Worm (Caenorhabditis elegans): Measurements from ENCODE around the gene dgk-2.

The dgk-2 gene

DNA sequence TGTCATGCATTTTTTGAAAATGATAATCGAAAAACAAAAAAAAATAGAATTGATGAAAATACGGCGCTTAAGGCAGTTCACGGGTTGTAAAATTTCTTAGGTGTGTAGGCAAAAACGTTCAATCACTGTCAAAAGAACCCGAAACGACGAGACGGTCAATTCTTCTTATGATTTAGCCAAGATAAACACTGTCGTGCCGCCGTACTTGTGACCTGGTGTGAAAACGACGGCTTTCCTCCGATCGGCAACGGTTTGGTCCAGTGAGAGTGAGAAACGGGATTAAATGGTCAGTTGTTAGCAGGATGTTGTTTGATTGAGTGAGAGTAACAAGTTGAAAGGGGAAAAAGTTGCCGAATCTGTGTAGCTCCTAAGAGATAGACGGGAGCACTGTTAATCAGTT, 20.1 kb downstream of the dgk-2 start:
- TF ChIP-seq pes-1 (GFP tag; IDR thresholded peaks at IDR 0.05) (no peak), scrt-1 (GFP tag; IDR thresholded peaks at IDR 0.05) (no peak), ceh-36 (tag; optimal IDR thresholded peaks at IDR 0.05) (no peak), B0310.2 (tag; optimal IDR thresholded peaks at IDR 0.05) (no peak)

ce11 chrX:4480800-4481199, 23.4 kb downstream of the dgk-2 start:
- no peak for TF ChIP-seq pes-1 (GFP tag; IDR thresholded peaks at IDR 0.05)
- no peak for TF ChIP-seq flt-1 (GFP tag; IDR thresholded peaks at IDR 0.05)
- TF ChIP-seq ceh-36 (tag; optimal IDR thresholded peaks at IDR 0.05), result no peak
- TF ChIP-seq F13C5.2 (tag; optimal IDR thresholded peaks at IDR 0.05), result no peak
- no peak for TF ChIP-seq tbx-11 (GFP tag; IDR thresholded peaks at IDR 0.05)
- TF ChIP-seq hnd-1 (tag; optimal IDR thresholded peaks at IDR 0.05), result no peak
- no peak for TF ChIP-seq sea-1 (GFP tag; conservative IDR thresholded peaks at IDR 0.05)
- no peak for TF ChIP-seq aly-1 (tag; optimal IDR thresholded peaks at IDR 0.05)
- TF ChIP-seq tbx-37 (GFP tag; conservative IDR thresholded peaks at IDR 0.05), result no peak
- no peak for TF ChIP-seq ets-7 (tag; optimal IDR thresholded peaks at IDR 0.05)
- no peak for TF ChIP-seq ama-1 (optimal IDR thresholded peaks at IDR 0.05)
- no peak for TF ChIP-seq hmbx-1 (tag; optimal IDR thresholded peaks at IDR 0.05)

DNA sequence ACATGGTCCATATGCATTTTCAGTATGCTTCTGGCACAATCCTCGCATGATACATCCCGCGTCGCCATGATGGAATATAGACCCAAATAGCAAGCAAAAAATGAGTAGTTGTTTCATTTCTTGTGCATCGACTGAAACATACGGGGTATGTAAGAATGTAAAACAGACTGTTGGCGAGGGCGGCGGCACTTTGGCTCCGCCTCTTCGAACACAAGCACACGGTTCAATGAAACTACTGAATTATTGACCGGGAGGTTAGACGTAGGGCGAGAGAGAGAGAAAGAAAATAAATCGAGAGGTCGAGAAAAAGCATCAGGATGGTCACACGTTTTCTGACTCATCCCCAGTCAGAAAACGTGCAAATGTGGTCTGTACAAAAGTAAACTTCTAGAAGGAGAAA, 24.2 kb downstream of the dgk-2 start:
- no peak for TF ChIP-seq ets-7 (tag; optimal IDR thresholded peaks at IDR 0.05)
- TF ChIP-seq pes-1 (GFP tag; IDR thresholded peaks at IDR 0.05), result no peak
- no peak for TF ChIP-seq hnd-1 (tag; optimal IDR thresholded peaks at IDR 0.05)
- no peak for TF ChIP-seq flt-1 (GFP tag; IDR thresholded peaks at IDR 0.05)

DNA sequence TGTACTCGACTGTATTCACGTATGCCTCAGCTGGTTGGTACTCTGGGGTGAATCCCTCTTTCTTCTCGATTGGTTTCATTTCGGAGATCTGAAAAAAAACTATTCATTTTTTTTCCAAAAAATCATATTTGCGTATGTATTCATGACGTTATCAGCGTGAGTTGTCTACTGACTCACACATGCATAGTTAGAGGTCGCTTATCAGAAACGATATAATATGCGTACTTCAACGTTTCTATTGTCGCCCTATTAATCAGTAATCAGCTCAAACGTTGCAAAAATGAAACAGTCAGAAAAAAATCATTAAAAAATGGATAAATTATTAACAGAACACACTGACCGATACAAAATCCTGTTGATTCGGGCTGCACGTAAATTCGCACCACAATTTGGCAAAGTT, 25.7 kb downstream of the dgk-2 start:
- no peak for TF ChIP-seq ceh-36 (tag; optimal IDR thresholded peaks at IDR 0.05)
- TF ChIP-seq hmbx-1 (tag; optimal IDR thresholded peaks at IDR 0.05), result no peak
- TF ChIP-seq B0310.2 (tag; optimal IDR thresholded peaks at IDR 0.05), result no peak
- TF ChIP-seq pes-1 (GFP tag; IDR thresholded peaks at IDR 0.05), result no peak
- TF ChIP-seq sea-1 (GFP tag; conservative IDR thresholded peaks at IDR 0.05), result no peak
- no peak for TF ChIP-seq hnd-1 (tag; optimal IDR thresholded peaks at IDR 0.05)
- TF ChIP-seq aly-1 (tag; optimal IDR thresholded peaks at IDR 0.05), result no peak
- TF ChIP-seq flt-1 (GFP tag; IDR thresholded peaks at IDR 0.05), result no peak
- TF ChIP-seq ama-1 (optimal IDR thresholded peaks at IDR 0.05), result no peak

DNA sequence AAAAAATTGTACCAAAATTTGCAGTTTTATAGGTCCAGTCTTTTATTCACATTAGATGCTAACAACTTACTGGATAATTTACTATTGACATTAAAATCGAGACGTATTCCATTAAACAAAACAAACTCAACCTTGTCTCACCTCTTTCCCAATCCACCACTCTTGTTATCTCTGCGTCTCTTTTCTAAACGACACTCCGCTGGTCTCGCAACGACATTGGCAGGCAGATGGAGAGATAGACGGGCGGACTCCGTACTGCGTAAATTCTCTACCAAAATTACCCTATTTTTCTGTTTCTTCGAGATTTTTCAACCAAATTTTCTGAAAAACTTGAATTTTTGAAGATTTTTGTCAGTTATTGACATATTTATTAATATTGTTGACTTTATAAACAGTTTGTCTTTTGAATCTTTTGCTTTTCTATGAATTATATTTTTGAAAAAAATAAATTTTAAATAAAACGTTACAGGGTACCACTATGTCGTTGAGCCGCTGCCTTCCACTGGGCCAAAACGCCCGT, 34.8 kb downstream of the dgk-2 start, which contains the start of gene asb-2:
Gene asb-2 (plus strand): TSS at position 470 of the 520 bp plus-strand sequence.
- no peak for TF ChIP-seq B0310.2 (tag; optimal IDR thresholded peaks at IDR 0.05)
- peak; percentile 42 for TF ChIP-seq F13C5.2 (tag; optimal IDR thresholded peaks at IDR 0.05)

- TF ChIP-seq B0310.2 (tag; optimal IDR thresholded peaks at IDR 0.05), result no peak
Observed at ce11 chrX:4466218-4466617, 38.0 kb downstream of the dgk-2 start, which contains the start of gene nmur-3. Gene nmur-3 (plus strand): TSS chrX:4466518.

DNA sequence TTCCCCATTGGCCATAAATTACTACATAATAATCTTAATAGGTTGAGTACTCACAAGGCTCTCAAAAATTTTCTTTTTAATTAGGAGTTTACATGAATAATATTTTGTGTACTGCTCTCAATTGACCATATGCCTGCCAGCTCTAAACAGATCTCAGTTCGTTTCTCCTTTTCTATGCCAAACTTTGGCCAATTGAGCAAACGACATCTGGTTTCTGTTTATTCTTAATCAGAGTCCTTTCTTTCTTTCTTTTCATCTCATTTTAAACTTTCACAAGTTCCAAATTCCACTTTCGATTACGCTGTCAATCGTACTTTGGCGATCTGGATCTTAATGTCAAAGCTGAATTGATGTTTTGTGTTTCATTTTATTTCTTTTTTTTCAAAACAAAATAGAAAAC, 39.8 kb downstream of the dgk-2 start:
- no peak for TF ChIP-seq hmbx-1 (tag; optimal IDR thresholded peaks at IDR 0.05)
- TF ChIP-seq aly-1 (tag; optimal IDR thresholded peaks at IDR 0.05), result no peak
- no peak for TF ChIP-seq tbx-37 (GFP tag; conservative IDR thresholded peaks at IDR 0.05)
- TF ChIP-seq flt-1 (GFP tag; IDR thresholded peaks at IDR 0.05), result no peak
- TF ChIP-seq tra-4 (tag; optimal IDR thresholded peaks at IDR 0.05), result no peak
- no peak for TF ChIP-seq F13C5.2 (tag; optimal IDR thresholded peaks at IDR 0.05)
- no peak for TF ChIP-seq pes-1 (GFP tag; IDR thresholded peaks at IDR 0.05)
- no peak for TF ChIP-seq sea-1 (GFP tag; conservative IDR thresholded peaks at IDR 0.05)
- no peak for TF ChIP-seq ama-1 (optimal IDR thresholded peaks at IDR 0.05)
- TF ChIP-seq ets-7 (tag; optimal IDR thresholded peaks at IDR 0.05), result no peak
- TF ChIP-seq B0310.2 (tag; optimal IDR thresholded peaks at IDR 0.05), result no peak
- no peak for TF ChIP-seq hnd-1 (tag; optimal IDR thresholded peaks at IDR 0.05)
- TF ChIP-seq scrt-1 (GFP tag; IDR thresholded peaks at IDR 0.05), result no peak
- TF ChIP-seq tbx-11 (GFP tag; IDR thresholded peaks at IDR 0.05), result no peak
- TF ChIP-seq ceh-36 (tag; optimal IDR thresholded peaks at IDR 0.05), result no peak
- TF ChIP-seq hmg-4 (GFP tag; optimal IDR thresholded peaks at IDR 0.05), result no peak
- TF ChIP-seq ceh-13 (GFP tag; optimal IDR thresholded peaks at IDR 0.05), result no peak

DNA sequence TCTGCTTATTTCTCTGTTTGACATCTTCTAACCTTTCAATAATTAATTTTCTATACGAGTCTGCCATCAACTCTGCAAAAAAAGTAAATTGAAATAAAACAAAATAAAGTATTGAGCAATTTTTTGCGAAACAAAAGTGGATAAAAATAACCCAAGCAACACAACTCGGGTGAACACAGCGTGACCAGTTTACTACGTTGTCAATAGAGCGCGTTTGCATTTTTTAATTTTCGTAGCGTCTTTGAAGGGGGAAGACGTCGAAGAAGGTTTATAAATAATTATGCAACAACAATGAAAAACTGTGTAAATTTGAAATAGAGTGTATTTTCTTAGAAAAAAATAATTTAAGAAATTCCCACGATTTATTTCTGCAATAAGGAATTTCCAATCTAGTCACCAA, 41.8 kb downstream of the dgk-2 start, which contains the start of gene atg-16.1:
Gene atg-16.1 (minus strand): TSS at position 76 of the 400 bp plus-strand sequence.
- peak; percentile 4 for TF ChIP-seq F13C5.2 (tag; optimal IDR thresholded peaks at IDR 0.05)
- TF ChIP-seq ceh-36 (tag; optimal IDR thresholded peaks at IDR 0.05), result no peak

- peak; percentile 76 for TF ChIP-seq F13C5.2 (tag; optimal IDR thresholded peaks at IDR 0.05)
- TF ChIP-seq hmg-4 (GFP tag; optimal IDR thresholded peaks at IDR 0.05), result peak; percentile 59
- TF ChIP-seq tra-4 (tag; optimal IDR thresholded peaks at IDR 0.05), result no peak
Observed at ce11 chrX:4457853-4458322, 46.3 kb downstream of the dgk-2 start, which contains the start of gene aps-2. Gene aps-2 (plus strand): TSS chrX:4458272.
